Worm (Caenorhabditis elegans) whole organism, L4 larva: ENCODE data around the gene F54H12.10.

Experiments used
- D1046.2 ChIP-seq: fragments of 200-800 bp; sonication (Bioruptor generic); IDR thresholded peaks from 2 replicates; pipeline ENCODE4 v1.3.6; 2022; ENCODE audit warnings: missing genetic modification characterization, missing compliant biosample characterization
- F37D6.2 ChIP-seq: sonication (generic microtip); optimal IDR thresholded peaks from 2 replicates; lab custom pipeline; 2016; ENCODE audit warnings: mild to moderate bottlenecking, missing genetic modification characterization, missing compliant biosample characterization
- F49E8.2 ChIP-seq: sonication (generic microtip); optimal IDR thresholded peaks from 2 replicates; lab custom pipeline; 2016; ENCODE audit warnings: missing compliant biosample characterization, mild to moderate bottlenecking, missing genetic modification characterization, borderline replicate concordance
- T20F7.1 ChIP-seq: fragments of 200-800 bp; sonication (Bioruptor generic); optimal IDR thresholded peaks from 2 replicates; lab custom pipeline; 2018; ENCODE audit warnings: mild to moderate bottlenecking, missing genetic modification characterization, missing compliant biosample characterization
- Y5F2A.4 ChIP-seq: fragments of 200-800 bp; sonication (Bioruptor generic); optimal IDR thresholded peaks from 2 replicates; lab custom pipeline; 2018; ENCODE audit warnings: mild to moderate bottlenecking, missing genetic modification characterization, missing compliant biosample characterization
- Y75B8A.6 ChIP-seq: fragments of 200-800 bp; sonication (Bioruptor generic); IDR thresholded peaks from 2 replicates; pipeline ENCODE4 v1.3.6; 2022; ENCODE audit warnings: missing genetic modification reagents, missing genetic modification characterization, missing compliant biosample characterization
- ZK546.5 ChIP-seq, 2 experiments: sonication (generic microtip); optimal IDR thresholded peaks; 2 replicates each; lab custom pipeline; 2017; ENCODE audit warnings: missing biosample characterization in 2 of 2, missing genetic modification characterization in 2 of 2
- aha-1 ChIP-seq: fragments of 150-350 bp; peaks from one replicate; lab custom pipeline; 2014; ENCODE audit warnings: missing biosample characterization, missing genetic modification characterization
- ama-1 ChIP-seq: fragments of 150-350 bp; optimal IDR thresholded peaks from 2 replicates; lab custom pipeline; 2014; ENCODE audit warnings: inconsistent platforms, mixed read lengths
- arid-1 ChIP-seq: fragments of 200-800 bp; sonication (Bioruptor generic); conservative IDR thresholded peaks from 2 replicates; pipeline ENCODE4 v1.3.6; 2022; ENCODE audit warnings: missing genetic modification reagents, missing genetic modification characterization, missing compliant biosample characterization
- ceh-28 ChIP-seq: fragments of 150-350 bp; optimal IDR thresholded peaks from 2 replicates; lab custom pipeline; 2014; ENCODE audit warnings: missing biosample characterization, missing genetic modification reagents, missing genetic modification characterization
- ceh-32 ChIP-seq: sonication (generic microtip); optimal IDR thresholded peaks from 2 replicates; lab custom pipeline; 2016; ENCODE audit warnings: mild to moderate bottlenecking, missing genetic modification characterization, missing compliant biosample characterization; ENCODE audit not compliant: poor library complexity
- ceh-44 ChIP-seq: fragments of 200-800 bp; sonication (Bioruptor generic); IDR thresholded peaks from 2 replicates; pipeline ENCODE4 v1.3.6; 2022; ENCODE audit warnings: missing genetic modification reagents, missing genetic modification characterization, missing compliant biosample characterization
- ceh-62 ChIP-seq: sonication (generic microtip); optimal IDR thresholded peaks from 2 replicates; lab custom pipeline; 2017; ENCODE audit warnings: missing biosample characterization, missing genetic modification characterization
- cey-2 ChIP-seq: sonication (generic microtip); optimal IDR thresholded peaks from 3 replicates; lab custom pipeline; 2017; ENCODE audit warnings: missing genetic modification characterization, mild to moderate bottlenecking, missing compliant biosample characterization, antibody characterized with exemption, borderline replicate concordance; ENCODE audit not compliant: insufficient read depth
- daf-12 ChIP-seq: fragments of 150-350 bp; optimal IDR thresholded peaks from 2 replicates; lab custom pipeline; 2014; ENCODE audit warnings: missing biosample characterization, missing genetic modification reagents, missing genetic modification characterization
- daf-16 ChIP-seq, 3 experiments: sonication (generic microtip); optimal IDR thresholded peaks; 2 replicates each; lab custom pipeline; 2016 to 2017; ENCODE audit warnings: missing genetic modification characterization in 3 of 3, missing genetic modification reagents in 3 of 3, mild to moderate bottlenecking in 2 of 3, missing compliant biosample characterization in 2 of 3, missing biosample characterization in 1 of 3, moderate library complexity in 1 of 3
- daf-8 ChIP-seq: fragments of 200-800 bp; sonication (Bioruptor generic); IDR thresholded peaks from 2 replicates; pipeline ENCODE4 v1.3.6; 2022; ENCODE audit warnings: missing genetic modification characterization, missing compliant biosample characterization
- dmd-9 ChIP-seq: fragments of 200-800 bp; sonication (Bioruptor generic); IDR thresholded peaks from 2 replicates; pipeline ENCODE4 v1.3.6; 2022; ENCODE audit warnings: missing genetic modification reagents, missing genetic modification characterization, missing compliant biosample characterization
- dve-1 ChIP-seq: sonication (generic microtip); optimal IDR thresholded peaks from 2 replicates; lab custom pipeline; 2017; ENCODE audit warnings: antibody characterized with exemption, mild to moderate bottlenecking, missing genetic modification characterization, missing compliant biosample characterization; ENCODE audit not compliant: insufficient read depth
- fkh-10 ChIP-seq: fragments of 150-350 bp; optimal IDR thresholded peaks from 2 replicates; lab custom pipeline; 2014; ENCODE audit warnings: missing biosample characterization, missing genetic modification reagents, missing genetic modification characterization
- hlh-11 ChIP-seq: fragments of 200-800 bp; sonication (Bioruptor generic); optimal IDR thresholded peaks from 2 replicates; lab custom pipeline; 2018; ENCODE audit warnings: mild to moderate bottlenecking, missing genetic modification characterization, missing compliant biosample characterization
- lin-1 ChIP-seq: fragments of 200-800 bp; sonication (Bioruptor generic); IDR thresholded peaks from 2 replicates; pipeline ENCODE4 v1.3.6; 2022; ENCODE audit warnings: missing genetic modification reagents, missing genetic modification characterization, missing compliant biosample characterization
- lin-13 ChIP-seq: fragments of 150-350 bp; optimal IDR thresholded peaks from 2 replicates; lab custom pipeline; 2014; ENCODE audit warnings: missing biosample characterization, missing genetic modification reagents, missing genetic modification characterization
- lin-15B ChIP-seq: fragments of 150-350 bp; sonication (generic microtip); optimal IDR thresholded peaks from 3 replicates; lab custom pipeline; 2014; ENCODE audit warnings: missing biosample characterization, missing genetic modification characterization
- lin-29 ChIP-seq: fragments of 200-800 bp; sonication (Bioruptor generic); IDR thresholded peaks from 2 replicates; pipeline ENCODE4 v1.3.6; 2022; ENCODE audit warnings: missing genetic modification reagents, missing genetic modification characterization, missing compliant biosample characterization
- lin-38 ChIP-seq: fragments of 200-800 bp; sonication (Bioruptor generic); IDR thresholded peaks from 2 replicates; pipeline ENCODE4 v1.3.6; 2022; ENCODE audit warnings: missing genetic modification reagents, missing genetic modification characterization, missing compliant biosample characterization
- mdt-29 ChIP-seq: fragments of 200-800 bp; sonication (Bioruptor generic); IDR thresholded peaks from 2 replicates; pipeline ENCODE4 v1.3.6; 2022; ENCODE audit warnings: missing genetic modification reagents, missing genetic modification characterization, missing compliant biosample characterization
- mep-1 ChIP-seq: fragments of 150-350 bp; sonication (generic microtip); optimal IDR thresholded peaks from 3 replicates; lab custom pipeline; 2014; ENCODE audit warnings: missing biosample characterization, missing genetic modification characterization
- mxl-3 ChIP-seq: fragments of 200-800 bp; sonication (Bioruptor generic); optimal IDR thresholded peaks from 2 replicates; lab custom pipeline; 2018; ENCODE audit warnings: mild to moderate bottlenecking, missing genetic modification characterization, missing compliant biosample characterization
- nhr-102 ChIP-seq: sonication (generic microtip); optimal IDR thresholded peaks from 2 replicates; lab custom pipeline; 2016; ENCODE audit warnings: mild to moderate bottlenecking, missing genetic modification characterization, moderate library complexity, missing compliant biosample characterization
- nhr-111 ChIP-seq: fragments of 200-800 bp; sonication (Bioruptor generic); optimal IDR thresholded peaks from 2 replicates; lab custom pipeline; 2018; ENCODE audit warnings: mild to moderate bottlenecking, missing genetic modification characterization, missing compliant biosample characterization
- nhr-237 ChIP-seq: sonication (generic microtip); optimal IDR thresholded peaks from 2 replicates; lab custom pipeline; 2017; ENCODE audit warnings: missing biosample characterization, missing genetic modification characterization
- nhr-25 ChIP-seq: sonication (generic microtip); optimal IDR thresholded peaks from 2 replicates; lab custom pipeline; 2017; ENCODE audit warnings: missing genetic modification characterization, mild to moderate bottlenecking, missing compliant biosample characterization, antibody characterized with exemption, moderate library complexity, borderline replicate concordance; ENCODE audit not compliant: insufficient read depth
- nhr-48 ChIP-seq: sonication (generic microtip); optimal IDR thresholded peaks from 2 replicates; lab custom pipeline; 2016; ENCODE audit warnings: mild to moderate bottlenecking, missing genetic modification characterization, missing compliant biosample characterization
- nhr-6 ChIP-seq: fragments of 150-350 bp; optimal IDR thresholded peaks from 2 replicates; lab custom pipeline; 2014; ENCODE audit warnings: missing biosample characterization, missing genetic modification characterization
- nhr-76 ChIP-seq: fragments of 150-350 bp; optimal IDR thresholded peaks from 2 replicates; lab custom pipeline; 2014; ENCODE audit warnings: missing biosample characterization, missing genetic modification characterization
- php-3 ChIP-seq: fragments of 200-800 bp; sonication (Bioruptor generic); IDR thresholded peaks from 2 replicates; pipeline ENCODE4 v1.3.6; 2022; ENCODE audit warnings: missing genetic modification reagents, missing genetic modification characterization, missing compliant biosample characterization
- pqm-1 ChIP-seq: sonication (generic microtip); optimal IDR thresholded peaks from 2 replicates; lab custom pipeline; 2017; ENCODE audit warnings: missing biosample characterization, missing genetic modification characterization
- saeg-2 ChIP-seq: fragments of 200-800 bp; sonication (Bioruptor generic); IDR thresholded peaks from 2 replicates; pipeline ENCODE4 v1.3.6; 2022; ENCODE audit warnings: missing genetic modification reagents, missing genetic modification characterization, missing compliant biosample characterization
- sdz-12 ChIP-seq: fragments of 200-800 bp; sonication (Bioruptor generic); optimal IDR thresholded peaks from 2 replicates; lab custom pipeline; 2018; ENCODE audit warnings: mild to moderate bottlenecking, missing genetic modification characterization, missing compliant biosample characterization
- set-16 ChIP-seq: fragments of 200-800 bp; sonication (Bioruptor generic); IDR thresholded peaks from 2 replicates; pipeline ENCODE4 v1.3.6; 2022; ENCODE audit warnings: missing genetic modification reagents, missing genetic modification characterization, missing compliant biosample characterization
- skn-1 ChIP-seq: fragments of 150-350 bp; optimal IDR thresholded peaks from 2 replicates; lab custom pipeline; 2014; ENCODE audit warnings: missing biosample characterization, missing genetic modification characterization
- spr-3 ChIP-seq: fragments of 200-800 bp; sonication (Bioruptor generic); optimal IDR thresholded peaks from 2 replicates; lab custom pipeline; 2018; ENCODE audit warnings: mild to moderate bottlenecking, missing genetic modification characterization, missing compliant biosample characterization
- unc-130 ChIP-seq: sonication (generic microtip); optimal IDR thresholded peaks from 2 replicates; lab custom pipeline; 2016; ENCODE audit warnings: missing genetic modification reagents, missing genetic modification characterization, missing compliant biosample characterization
- vab-7 ChIP-seq: fragments of 200-800 bp; sonication (Bioruptor generic); IDR thresholded peaks from 2 replicates; pipeline ENCODE4 v1.3.6; 2022; ENCODE audit warnings: missing genetic modification reagents, missing genetic modification characterization, missing compliant biosample characterization
- zag-1 ChIP-seq: fragments of 150-350 bp; optimal IDR thresholded peaks from 2 replicates; lab custom pipeline; 2014; ENCODE audit warnings: missing biosample characterization, missing genetic modification characterization
- zip-2 ChIP-seq: fragments of 150-350 bp; optimal IDR thresholded peaks from 2 replicates; lab custom pipeline; 2014; ENCODE audit warnings: missing biosample characterization, missing genetic modification characterization

Gene F54H12.10

ce11 chrIII:7977224-7977623 is 18.5 kb upstream of the F54H12.10 start (continued):
- 0 out of 2 replicates have a peak, but pooled peaks have one; percentile 53 for TF ChIP-seq Y75B8A.6 (GFP tag; lab: Robert Waterston, UW)
- TF ChIP-seq ceh-44 (GFP tag; lab: Robert Waterston, UW), result no peak
- peak; percentile 44; the same call in 1 of the 2 replicates for TF ChIP-seq lin-38
- TF ChIP-seq vab-7 (GFP tag; lab: Robert Waterston, UW), result 0 out of 2 replicates have a peak, but pooled peaks have one; percentile 23
- no peak for TF ChIP-seq skn-1
- peak; percentile 18 for TF ChIP-seq sdz-12 (GFP tag; lab: Kevin White, UChicago)
- no peak for TF ChIP-seq daf-16 (GFP tag; optimal IDR thresholded peaks at IDR 0.05; lab: Kevin White, UChicago)
- TF ChIP-seq daf-16 (tag; optimal IDR thresholded peaks at IDR 0.05; lab: Kevin White, UChicago), result no peak
- 0 out of 2 replicates have a peak, but pooled peaks have one; percentile 19 for TF ChIP-seq saeg-2 (GFP tag; lab: Robert Waterston, UW)
- TF ChIP-seq arid-1 (GFP tag; lab: Robert Waterston, UW), result no peak
- no peak for TF ChIP-seq spr-3 (GFP tag; lab: Kevin White, UChicago)
- no peak for TF ChIP-seq fkh-10
- TF ChIP-seq hlh-11 (tag; lab: Kevin White, UChicago), result peak; percentile 39
- TF ChIP-seq mdt-29 (GFP tag; lab: Robert Waterston, UW), result 0 out of 2 replicates have a peak, but pooled peaks have one; percentile 12
- TF ChIP-seq nhr-76 (tag; lab: Kevin White, UChicago), result no peak
- no peak for TF ChIP-seq zip-2 (tag; lab: Kevin White, UChicago)
- TF ChIP-seq F49E8.2 (tag; lab: Kevin White, UChicago), result no peak
- TF ChIP-seq ceh-32 (tag; lab: Kevin White, UChicago), result no peak
- peak; percentile 89 for TF ChIP-seq ama-1 (lab: Kevin White, UChicago)
- TF ChIP-seq mxl-3, result no peak

- TF ChIP-seq ceh-62 (tag; lab: Kevin White, UChicago) (no peak), php-3 (GFP tag; lab: Robert Waterston, UW) (peak; percentile 82), saeg-2 (GFP tag; lab: Robert Waterston, UW) (no peak), zag-1 (tag; lab: Kevin White, UChicago) (no peak), unc-130 (GFP tag; lab: Kevin White, UChicago) (no peak), aha-1 (tag; lab: Kevin White, UChicago) (no peak), dve-1 (tag; lab: Kevin White, UChicago) (peak; percentile 71), daf-12 (no peak), cey-2 (tag; lab: Kevin White, UChicago) (no peak), hlh-11 (tag; lab: Kevin White, UChicago) (peak; percentile 42), daf-8 (no peak), F37D6.2 (tag; lab: Kevin White, UChicago) (no peak), lin-15B (tag; lab: Kevin White, UChicago) (no peak), vab-7 (GFP tag; lab: Robert Waterston, UW) (no peak), dmd-9 (GFP tag; lab: Robert Waterston, UW) (no peak), D1046.2 (GFP tag; lab: Robert Waterston, UW) (no peak), lin-29 (no peak), Y5F2A.4 (GFP tag; lab: Kevin White, UChicago) (no peak), nhr-102 (tag; lab: Kevin White, UChicago) (no peak), T20F7.1 (GFP tag; lab: Kevin White, UChicago) (peak; percentile 17), lin-1 (GFP tag; lab: Robert Waterston, UW) (no peak), nhr-237 (tag; lab: Kevin White, UChicago) (no peak), ceh-28 (no peak), mxl-3 (no peak), lin-13 (GFP tag; lab: Kevin White, UChicago) (peak; percentile 12), ZK546.5 (tag; optimal IDR thresholded peaks at IDR 0.05; lab: Kevin White, UChicago) (no peak), nhr-48 (tag; lab: Kevin White, UChicago) (no peak), nhr-111 (GFP tag; lab: Kevin White, UChicago) (no peak), nhr-25 (no peak), set-16 (GFP tag; lab: Robert Waterston, UW) (no peak), mep-1 (tag; lab: Kevin White, UChicago) (peak; percentile 65), nhr-6 (tag; lab: Kevin White, UChicago) (peak; percentile 16), pqm-1 (tag; lab: Kevin White, UChicago) (peak; percentile 6), sdz-12 (GFP tag; lab: Kevin White, UChicago) (no peak)
Measured at ce11 chrIII:7973968-7974607, 15.3 kb upstream of the F54H12.10 start.
